Fruit fly (Drosophila melanogaster) whole organism, wandering third instar larva: ENCODE results near the gene Ugt37A2.

ENCODE experiments used
- Abd-B ChIP-seq: fragments of >200 bp; optimal IDR thresholded peaks from 2 replicates; lab custom pipeline; 2017; ENCODE audit warnings: missing biosample characterization, missing genetic modification characterization
- CG9705 ChIP-seq: fragments of 200-800 bp; sonication (Bioruptor generic); optimal IDR thresholded peaks from 2 replicates; lab custom pipeline; 2018; ENCODE audit warnings: missing biosample characterization, mild to moderate bottlenecking, missing genetic modification characterization
- CrebA ChIP-seq: fragments of 200-800 bp; sonication (Bioruptor generic); optimal IDR thresholded peaks from 2 replicates; lab custom pipeline; 2016; ENCODE audit warnings: missing biosample characterization, mild to moderate bottlenecking, missing genetic modification characterization, borderline replicate concordance
- Dfd ChIP-seq: fragments of >200 bp; optimal IDR thresholded peaks from 2 replicates; lab custom pipeline; 2017; ENCODE audit warnings: missing biosample characterization, missing genetic modification characterization
- Dif ChIP-seq: fragments of 200-275, 200-300 bp; sonication (Bioruptor generic); optimal IDR thresholded peaks from 2 replicates; lab custom pipeline; 2018; ENCODE audit warnings: missing biosample characterization, missing genetic modification characterization; ENCODE audit not compliant: partially characterized antibody
- GATAd ChIP-seq: sonication (Bioruptor generic); optimal IDR thresholded peaks from 2 replicates; lab custom pipeline; 2016; ENCODE audit warnings: missing biosample characterization, missing genetic modification characterization
- Hr83 ChIP-seq: fragments of 200-300 bp; sonication (Bioruptor generic); optimal IDR thresholded peaks from 2 replicates; lab custom pipeline; 2016; ENCODE audit warnings: missing biosample characterization, mild to moderate bottlenecking, missing genetic modification characterization, moderate library complexity; ENCODE audit not compliant: poor library complexity, severe bottlenecking
- Jra ChIP-seq: sonication (Bioruptor generic); optimal IDR thresholded peaks from 2 replicates; lab custom pipeline; 2016; ENCODE audit warnings: missing biosample characterization, missing genetic modification characterization
- Mio ChIP-seq: sonication (Bioruptor generic); optimal IDR thresholded peaks from 2 replicates; lab custom pipeline; 2016; ENCODE audit warnings: missing biosample characterization, missing genetic modification characterization
- Myc ChIP-seq: fragments of >200 bp; optimal IDR thresholded peaks from 2 replicates; lab custom pipeline; 2017
- N ChIP-seq: fragments of >200 bp; optimal IDR thresholded peaks from 2 replicates; lab custom pipeline; 2018; ENCODE audit warnings: missing biosample characterization, missing external identifiers, missing genetic modification characterization
- OdsH ChIP-seq: fragments of 200-800 bp; sonication (Bioruptor generic); optimal IDR thresholded peaks from 2 replicates; lab custom pipeline; 2016; ENCODE audit warnings: missing biosample characterization, mild to moderate bottlenecking, missing genetic modification characterization
- Rel ChIP-seq, 2 experiments: fragments of 200-800 bp; sonication (Bioruptor generic) in 1 of 2; optimal IDR thresholded peaks; 2 replicates in 1 of 2; 3 replicates in 1 of 2; lab custom pipeline; 2016 to 2019; ENCODE audit warnings: mild to moderate bottlenecking in 2 of 2, missing biosample characterization in 2 of 2, missing genetic modification characterization in 2 of 2, moderate library complexity in 1 of 2
- Sp1 ChIP-seq: fragments of 200-800 bp; sonication (Bioruptor generic); optimal IDR thresholded peaks from 3 replicates; lab custom pipeline; 2019; ENCODE audit warnings: missing biosample characterization, mild to moderate bottlenecking, missing genetic modification characterization, moderate library complexity
- Vsx2 ChIP-seq: fragments of 200-300, 225-300 bp; sonication (Bioruptor generic); optimal IDR thresholded peaks from 2 replicates; lab custom pipeline; 2018; ENCODE audit warnings: missing biosample characterization, missing genetic modification characterization; ENCODE audit not compliant: partially characterized antibody
- br ChIP-seq: fragments of 200-800 bp; sonication (Bioruptor generic); optimal IDR thresholded peaks from 2 replicates; lab custom pipeline; 2016; ENCODE audit warnings: missing biosample characterization, missing genetic modification characterization
- brk ChIP-seq: fragments of 200-800 bp; sonication (Bioruptor generic); optimal IDR thresholded peaks from 2 replicates; lab custom pipeline; 2016; ENCODE audit warnings: missing biosample characterization, mild to moderate bottlenecking, missing genetic modification characterization
- dl ChIP-seq, 2 experiments: fragments of 175-275, 200-275 bp in 1 of 2; fragments of 200-275 bp in 1 of 2; sonication (Bioruptor generic); optimal IDR thresholded peaks; lab custom pipeline; 2018; ENCODE audit warnings: mild to moderate bottlenecking in 2 of 2, missing biosample characterization in 2 of 2, missing genetic modification characterization in 2 of 2, moderate library complexity in 2 of 2; ENCODE audit not compliant: partially characterized antibody in 2 of 2, insufficient read depth in 1 of 2
- dmrt93B ChIP-seq: fragments of 200-800 bp; sonication (Bioruptor generic); optimal IDR thresholded peaks from 2 replicates; lab custom pipeline; 2018; ENCODE audit warnings: missing biosample characterization, mild to moderate bottlenecking, missing genetic modification characterization
- dsf ChIP-seq: sonication (Bioruptor generic); optimal IDR thresholded peaks from 2 replicates; lab custom pipeline; 2016; ENCODE audit warnings: missing biosample characterization, missing genetic modification characterization, borderline replicate concordance
- ey ChIP-seq: fragments of 200-800 bp; sonication (Bioruptor generic); optimal IDR thresholded peaks from 2 replicates; lab custom pipeline; 2016; ENCODE audit warnings: missing biosample characterization, missing genetic modification characterization
- foxo ChIP-seq, 2 experiments: fragments of 200-800 bp; sonication (Bioruptor generic); optimal IDR thresholded peaks; 2 replicates in 1 of 2; 3 replicates in 1 of 2; lab custom pipeline; 2016 to 2017; ENCODE audit warnings: missing biosample characterization in 2 of 2, missing genetic modification characterization in 2 of 2
- fru ChIP-seq: fragments of 200-800 bp; sonication (Bioruptor generic); optimal IDR thresholded peaks from 3 replicates; lab custom pipeline; 2016; ENCODE audit warnings: missing biosample characterization, mild to moderate bottlenecking, missing genetic modification characterization
- h ChIP-seq: fragments of 200-800 bp; sonication (Bioruptor generic); optimal IDR thresholded peaks from 3 replicates; lab custom pipeline; 2016; ENCODE audit warnings: missing biosample characterization, mild to moderate bottlenecking, missing genetic modification characterization
- jim ChIP-seq: fragments of 175-275, 200-325 bp; sonication (Bioruptor generic); optimal IDR thresholded peaks from 2 replicates; lab custom pipeline; 2016; ENCODE audit warnings: missing biosample characterization, mild to moderate bottlenecking, missing genetic modification characterization
- lola ChIP-seq: fragments of >200 bp; optimal IDR thresholded peaks from 2 replicates; lab custom pipeline; 2017; ENCODE audit warnings: missing biosample characterization, missing genetic modification characterization
- pan ChIP-seq: fragments of >200 bp; optimal IDR thresholded peaks from 2 replicates; lab custom pipeline; 2017
- rgr ChIP-seq: fragments of 200-800 bp; sonication (Bioruptor generic); optimal IDR thresholded peaks from 3 replicates; lab custom pipeline; 2016; ENCODE audit warnings: missing biosample characterization, mild to moderate bottlenecking, missing genetic modification characterization
- sage ChIP-seq: fragments of 200-800 bp; sonication (Bioruptor generic); optimal IDR thresholded peaks from 2 replicates; lab custom pipeline; 2016; ENCODE audit warnings: missing biosample characterization, mild to moderate bottlenecking, missing genetic modification characterization
- sv ChIP-seq: fragments of 200-800 bp; sonication (Bioruptor generic); optimal IDR thresholded peaks from 3 replicates; lab custom pipeline; 2016; ENCODE audit warnings: missing biosample characterization, missing genetic modification characterization
- tai ChIP-seq: sonication (Bioruptor generic); optimal IDR thresholded peaks from 2 replicates; lab custom pipeline; 2016; ENCODE audit warnings: missing biosample characterization, missing genetic modification characterization
- usp ChIP-seq: fragments of >200 bp; optimal IDR thresholded peaks from 2 replicates; lab custom pipeline; 2017; ENCODE audit warnings: missing biosample characterization, missing genetic modification characterization
- woc ChIP-seq: sonication (Bioruptor generic); optimal IDR thresholded peaks from 2 replicates; lab custom pipeline; 2016; ENCODE audit warnings: missing biosample characterization, mild to moderate bottlenecking, missing genetic modification characterization

The Ugt37A2 gene

DNA sequence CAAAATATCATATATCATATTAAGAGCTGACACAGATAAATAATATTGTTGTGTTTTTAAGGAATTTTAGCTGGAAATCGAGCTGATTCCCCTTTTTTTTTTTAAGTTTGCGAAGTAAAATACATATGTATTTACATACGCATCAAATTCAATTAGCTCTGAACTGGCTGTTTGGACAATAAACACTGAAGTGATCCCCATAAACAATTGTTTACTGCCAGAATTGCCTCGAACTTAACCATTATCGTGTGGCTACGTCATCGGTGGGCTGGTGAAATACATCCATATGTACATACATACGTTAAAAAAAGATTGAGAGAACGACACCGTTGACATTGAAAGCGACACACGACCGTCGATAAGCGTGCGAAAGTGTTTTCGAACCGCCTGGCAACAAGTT is 23.2 kb upstream of the Ugt37A2 start:
- TF ChIP-seq sage (GFP tag; lab: Kevin White, UChicago) (no peak), Sp1 (GFP tag; lab: Kevin White, UChicago) (peak; percentile 57), OdsH (GFP tag; lab: Kevin White, UChicago) (no peak), h (GFP tag; lab: Kevin White, UChicago) (no peak), foxo (GFP tag; optimal IDR thresholded peaks at IDR 0.05; lab: Kevin White, UChicago) (no peak), Rel (GFP tag; optimal IDR thresholded peaks at IDR 0.05; lab: Kevin White, UChicago) (no peak), Rel (tag; optimal IDR thresholded peaks at IDR 0.05; lab: Kevin White, UChicago) (peak; percentile 70)

DNA sequence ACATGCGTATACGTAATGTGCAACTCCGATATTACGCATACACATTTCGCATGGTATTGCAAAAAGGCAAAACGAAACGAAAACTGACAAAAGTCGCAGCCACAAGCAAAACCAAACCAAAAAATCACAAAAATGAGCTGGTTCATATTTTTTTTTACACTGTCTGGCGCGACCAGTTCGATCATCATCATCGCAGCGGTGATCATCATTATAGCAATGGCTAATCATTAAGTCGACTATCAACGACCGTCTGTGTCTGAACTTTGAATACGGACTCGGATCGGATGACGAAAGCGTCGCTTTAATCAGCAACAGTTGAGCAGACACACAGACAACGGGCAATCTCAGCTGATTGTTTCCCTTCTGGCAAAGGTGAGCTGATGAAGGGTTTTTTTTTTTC is 22.5 kb upstream of the Ugt37A2 start:
- no peak for TF ChIP-seq N
- TF ChIP-seq GATAd (GFP tag; lab: Kevin White, UChicago), result no peak
- no peak for TF ChIP-seq CG9705 (GFP tag; lab: Kevin White, UChicago)
- TF ChIP-seq CrebA (GFP tag; lab: Kevin White, UChicago), result no peak
- no peak for TF ChIP-seq tai (GFP tag; lab: Kevin White, UChicago)
- TF ChIP-seq Jra (GFP tag; lab: Kevin White, UChicago), result no peak
- no peak for TF ChIP-seq dl (GFP tag; optimal IDR thresholded peaks at IDR 0.05; lab: Kevin White, UChicago; ENCODE audit: insufficient read depth in 1 of 2, partially characterized antibody in 2 of 2)
- no peak for TF ChIP-seq Dif
- TF ChIP-seq h (GFP tag; lab: Kevin White, UChicago), result no peak
- no peak for TF ChIP-seq foxo (GFP tag; optimal IDR thresholded peaks at IDR 0.05; lab: Kevin White, UChicago)
- no peak for TF ChIP-seq rgr
- no peak for TF ChIP-seq Abd-B
- no peak for TF ChIP-seq OdsH (GFP tag; lab: Kevin White, UChicago)
- TF ChIP-seq lola (GFP tag; lab: Kevin White, UChicago), result no peak
- TF ChIP-seq Dfd (GFP tag; lab: Kevin White, UChicago), result no peak
- TF ChIP-seq sv, result no peak
- TF ChIP-seq woc (GFP tag; lab: Kevin White, UChicago), result no peak
- TF ChIP-seq, all 38 proteins: peak for 0

DNA sequence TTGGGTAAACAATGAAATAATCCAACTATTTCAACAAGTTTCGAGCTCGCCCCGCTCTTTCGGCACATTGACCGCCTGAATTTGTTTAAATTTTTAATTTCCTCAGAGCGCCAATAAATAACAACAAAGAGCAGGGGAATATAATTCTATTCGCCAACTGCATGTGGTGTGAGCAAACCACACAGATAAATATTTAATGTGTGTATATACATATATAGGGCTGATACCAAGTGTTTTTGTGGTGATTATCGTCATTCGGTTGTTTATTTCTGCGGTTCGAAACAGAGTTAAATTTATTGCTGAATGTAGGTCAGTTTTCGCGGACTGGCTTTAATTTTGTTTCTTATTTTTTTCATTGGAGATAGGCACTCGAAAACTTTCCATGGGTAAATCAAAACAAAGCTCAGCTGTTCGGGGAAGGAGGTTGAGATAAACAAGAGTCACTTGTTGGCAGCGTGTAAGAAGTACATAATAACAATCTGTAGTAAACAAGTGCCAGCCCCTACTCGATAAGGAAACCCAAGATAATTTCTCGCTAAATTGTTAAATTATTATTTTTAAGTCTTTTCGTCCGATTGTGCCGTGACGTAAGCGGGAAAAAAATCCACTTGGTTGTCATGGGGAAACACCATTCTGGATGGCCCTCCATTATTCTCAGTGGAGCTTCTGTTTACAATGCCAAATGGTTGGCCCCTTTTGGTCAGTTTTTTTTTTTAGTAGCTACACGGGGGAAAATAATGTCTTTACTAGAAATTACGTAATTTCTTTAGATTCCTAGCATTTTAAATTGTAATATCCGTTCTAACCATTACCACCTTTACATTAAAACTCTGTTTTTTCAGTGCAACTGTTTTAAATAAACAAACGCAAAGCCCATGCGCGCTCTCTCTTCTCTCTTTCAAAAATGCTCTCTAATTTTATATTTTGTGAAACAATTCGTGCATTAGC is 21.6 kb upstream of the Ugt37A2 start:
- no peak for TF ChIP-seq jim (GFP tag; lab: Kevin White, UChicago)
- peak; percentile 28 for TF ChIP-seq br (GFP tag; lab: Kevin White, UChicago)
- no peak for TF ChIP-seq Dfd (GFP tag; lab: Kevin White, UChicago)
- no peak for TF ChIP-seq lola (GFP tag; lab: Kevin White, UChicago)
- TF ChIP-seq CrebA (GFP tag; lab: Kevin White, UChicago), result no peak
- no peak for TF ChIP-seq Mio (GFP tag; lab: Kevin White, UChicago)
- peak; percentile 13 for TF ChIP-seq Rel (GFP tag; optimal IDR thresholded peaks at IDR 0.05; lab: Kevin White, UChicago)
- TF ChIP-seq Rel (tag; optimal IDR thresholded peaks at IDR 0.05; lab: Kevin White, UChicago), result peak; percentile 29
- peak; percentile 29 for TF ChIP-seq ey (GFP tag; lab: Kevin White, UChicago)
- no peak for TF ChIP-seq usp (GFP tag; lab: Kevin White, UChicago)
- TF ChIP-seq h (GFP tag; lab: Kevin White, UChicago), result peak; percentile 45
- peak; percentile 11 for TF ChIP-seq woc (GFP tag; lab: Kevin White, UChicago)
- peak; percentile 39 for TF ChIP-seq Vsx2
- TF ChIP-seq rgr, result peak; percentile 45
- peak; percentile 59 for TF ChIP-seq OdsH (GFP tag; lab: Kevin White, UChicago)
- TF ChIP-seq Sp1 (GFP tag; lab: Kevin White, UChicago), result peak; percentile 26
- TF ChIP-seq Myc (lab: Kevin White, UChicago), result no peak
- peak in 1 of 2 experiments; percentile 65 for TF ChIP-seq foxo (GFP tag; optimal IDR thresholded peaks at IDR 0.05; lab: Kevin White, UChicago)
- TF ChIP-seq fru (GFP tag; lab: Kevin White, UChicago), result peak; percentile 61
- TF ChIP-seq, all 38 proteins: peak for 11

DNA sequence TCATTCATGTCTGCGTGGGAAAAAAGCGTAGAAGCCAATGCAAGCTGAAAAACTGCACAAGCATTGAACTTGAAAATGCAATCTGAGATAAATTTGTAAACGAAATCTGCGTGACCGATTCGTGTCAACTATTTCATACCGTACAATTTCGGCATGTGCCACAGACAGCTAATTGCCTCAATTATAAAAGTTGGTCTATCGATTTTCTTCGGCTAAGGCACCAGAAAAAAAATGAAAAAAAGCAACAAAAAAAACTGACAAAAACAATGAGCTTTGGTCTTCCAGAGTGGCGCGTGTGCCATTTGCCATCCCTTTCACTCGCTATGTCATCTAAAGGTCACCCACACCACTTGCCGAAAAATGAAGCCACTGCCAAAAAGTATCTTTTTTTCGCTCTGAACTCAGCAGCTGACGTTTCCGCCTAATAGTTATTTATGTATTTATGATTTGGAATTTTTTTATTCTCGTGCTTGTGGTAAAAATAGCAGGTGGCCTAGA is 20.9 kb upstream of the Ugt37A2 start:
- no peak for TF ChIP-seq Sp1 (GFP tag; lab: Kevin White, UChicago)
- TF ChIP-seq tai (GFP tag; lab: Kevin White, UChicago), result no peak
- TF ChIP-seq Hr83, result no peak
- no peak for TF ChIP-seq Jra (GFP tag; lab: Kevin White, UChicago)
- no peak for TF ChIP-seq Mio (GFP tag; lab: Kevin White, UChicago)
- TF ChIP-seq OdsH (GFP tag; lab: Kevin White, UChicago), result no peak
- no peak for TF ChIP-seq brk (GFP tag; lab: Kevin White, UChicago)
- no peak for TF ChIP-seq pan (lab: Kevin White, UChicago)
- TF ChIP-seq dmrt93B (GFP tag; lab: Kevin White, UChicago), result no peak
- no peak for TF ChIP-seq dsf (GFP tag; lab: Kevin White, UChicago)
- TF ChIP-seq Myc (lab: Kevin White, UChicago), result no peak
